Fruit fly (Drosophila melanogaster): ENCODE data around the gene CG11563.

Gene CG11563

DNA sequence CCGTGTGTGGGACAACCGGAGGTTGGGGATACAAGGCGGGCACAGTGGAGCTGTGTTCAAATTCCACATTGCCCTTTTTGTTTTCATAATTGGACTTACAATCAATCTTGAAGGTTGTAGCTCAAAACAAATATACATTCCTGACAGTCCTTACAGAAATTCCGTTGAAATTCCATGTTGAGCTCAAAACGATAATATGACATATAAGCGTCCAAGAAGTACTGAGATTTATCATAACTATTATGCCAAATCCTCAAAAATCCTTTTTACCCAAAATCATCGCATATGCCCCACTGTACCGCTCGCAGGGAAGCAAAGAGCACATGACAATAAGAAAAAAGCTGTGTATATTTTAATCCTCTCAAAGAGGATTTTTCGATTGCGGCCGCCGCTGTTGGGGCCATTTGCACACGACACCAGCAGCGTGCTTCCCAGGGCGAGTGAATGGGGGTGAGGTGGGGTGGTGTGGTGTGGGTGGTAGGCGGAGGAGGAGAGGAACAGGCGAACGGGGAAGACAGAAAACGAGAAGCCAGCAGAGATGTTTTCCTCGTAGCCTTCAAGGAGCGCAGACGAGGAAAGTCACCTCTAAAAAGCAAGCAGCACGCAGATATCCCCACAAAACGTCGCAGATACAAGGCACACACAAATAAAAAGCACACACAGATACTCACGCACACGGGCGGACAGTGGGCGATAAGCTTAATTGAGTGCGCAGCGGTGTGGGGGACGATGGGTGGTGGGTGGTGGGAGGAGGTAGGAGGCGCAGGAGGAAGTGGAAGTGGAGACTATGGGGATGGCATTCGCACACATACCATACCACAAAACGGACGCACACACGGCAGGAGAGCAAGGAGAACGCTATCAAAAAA, 19.3 kb upstream of the CG11563 start (continued):
- 0 out of 2 replicates have a peak, but pooled peaks have one; percentile 42 for TF ChIP-seq CG31224 (GFP tag; IDR thresholded peaks at IDR 0.05)
- TF ChIP-seq ranshi (GFP tag; IDR thresholded peaks at IDR 0.05): peak; percentile 59; the same call in 1 of the 2 replicates
- TF ChIP-seq CG12659 (GFP tag; optimal IDR thresholded peaks at IDR 0.05): peak; percentile 58
- TF ChIP-seq CG5953 (GFP tag; IDR thresholded peaks at IDR 0.05): 0 out of 2 replicates have a peak, but pooled peaks have one; percentile 25
- TF ChIP-seq NC2β (GFP tag; optimal IDR thresholded peaks at IDR 0.05): no peak
- TF ChIP-seq CG14860 (GFP tag; IDR thresholded peaks at IDR 0.05; ENCODE audit: partially characterized antibody): no peak
- peak; percentile 42 for TF ChIP-seq CG31441 (GFP tag; IDR thresholded peaks at IDR 0.05)
- no peak for TF ChIP-seq Hmx (GFP tag; optimal IDR thresholded peaks at IDR 0.05)
- TF ChIP-seq CG30020 (tag; optimal IDR thresholded peaks at IDR 0.05): no peak
- TF ChIP-seq Fer2 (tag; optimal IDR thresholded peaks at IDR 0.05): peak; percentile 22
- peak in 1 of 2 experiments; percentile 38 for TF ChIP-seq Eip74EF (GFP tag; optimal IDR thresholded peaks at IDR 0.05)
- peak; percentile 37 for TF ChIP-seq Nf-YB (GFP tag; optimal IDR thresholded peaks at IDR 0.05)
- TF ChIP-seq tin (GFP tag; optimal IDR thresholded peaks at IDR 0.05): peak; percentile 12
- TF ChIP-seq CG12744 (GFP tag; optimal IDR thresholded peaks at IDR 0.05): peak; percentile 33
- peak; percentile 88 for TF ChIP-seq abd-A (tag; optimal IDR thresholded peaks at IDR 0.05)
- TF ChIP-seq Gug (GFP tag; IDR thresholded peaks at IDR 0.05): peak; percentile 52; the same call in 2 of the 4 replicates
- no peak for TF ChIP-seq Spps (tag; optimal IDR thresholded peaks at IDR 0.05)
- TF ChIP-seq CG7372 (GFP tag; IDR thresholded peaks at IDR 0.05): no peak; the same call in 1 of the 2 replicates
- TF ChIP-seq jing (GFP tag; optimal IDR thresholded peaks at IDR 0.05): peak; percentile 24
- TF ChIP-seq CG10147 (GFP tag; optimal IDR thresholded peaks at IDR 0.05): peak; percentile 72
- no peak for TF ChIP-seq Dfd (GFP tag; optimal IDR thresholded peaks at IDR 0.05)
- peak; percentile 39 for TF ChIP-seq Dad (GFP tag; optimal IDR thresholded peaks at IDR 0.05)
- TF ChIP-seq Hr78 (GFP tag; optimal IDR thresholded peaks at IDR 0.05): no peak
- peak; percentile 78 for TF ChIP-seq CG2678 (tag; optimal IDR thresholded peaks at IDR 0.05)
- peak; percentile 64 for TF ChIP-seq Xrp1 (GFP tag; IDR thresholded peaks at IDR 0.05)
- no peak for TF ChIP-seq CG3995 (GFP tag; optimal IDR thresholded peaks at IDR 0.05)
- no peak for TF ChIP-seq Doc3 (GFP tag; IDR thresholded peaks at IDR 0.05; ENCODE audit: partially characterized antibody)
- TF ChIP-seq CG8765 (GFP tag; IDR thresholded peaks at IDR 0.05): no peak
- no peak for TF ChIP-seq CG10959 (GFP tag; IDR thresholded peaks at IDR 0.05)
- no peak for TF ChIP-seq Ets97D (GFP tag; optimal IDR thresholded peaks at IDR 0.05)
- no peak for TF ChIP-seq CG13287 (GFP tag; IDR thresholded peaks at IDR 0.05; ENCODE audit: partially characterized antibody)
- no peak for TF ChIP-seq bbx (GFP tag; IDR thresholded peaks at IDR 0.05; ENCODE audit: partially characterized antibody)
- TF ChIP-seq CG18599 (GFP tag; optimal IDR thresholded peaks at IDR 0.05): peak; percentile 77
- no peak for TF ChIP-seq sna (GFP tag; IDR thresholded peaks at IDR 0.05; ENCODE audit: partially characterized antibody)
- no peak for TF ChIP-seq CG14965 (GFP tag; optimal IDR thresholded peaks at IDR 0.05; ENCODE audit: borderline replicate concordance)
- peak; percentile 47 for TF ChIP-seq kay (GFP tag; optimal IDR thresholded peaks at IDR 0.05)
- no peak for TF ChIP-seq zen2 (GFP tag; IDR thresholded peaks at IDR 0.05; ENCODE audit: partially characterized antibody)
- TF ChIP-seq Bteb2 (GFP tag; optimal IDR thresholded peaks at IDR 0.05): peak; percentile 49
- TF ChIP-seq CG7963 (GFP tag; IDR thresholded peaks at IDR 0.05; ENCODE audit: partially characterized antibody): no peak
- TF ChIP-seq CG2199 (GFP tag; IDR thresholded peaks at IDR 0.05): no peak
- TF ChIP-seq cwo (GFP tag; optimal IDR thresholded peaks at IDR 0.05): peak; percentile 48
- TF ChIP-seq Lpt (GFP tag; optimal IDR thresholded peaks at IDR 0.05): no peak
- peak; percentile 73 for TF ChIP-seq bcd (GFP tag; optimal IDR thresholded peaks at IDR 0.05)
- TF ChIP-seq dmrt11E (tag; optimal IDR thresholded peaks at IDR 0.05): no peak
- no peak for TF ChIP-seq CG18476 (GFP tag; optimal IDR thresholded peaks at IDR 0.05)
- peak; percentile 57 for TF ChIP-seq CG1792 (GFP tag; optimal IDR thresholded peaks at IDR 0.05)
- TF ChIP-seq nerfin-1 (tag; optimal IDR thresholded peaks at IDR 0.05): peak; percentile 11
